Fruit fly (Drosophila melanogaster) whole organism, prepupa: ENCODE data around the gene CG13471.

Source experiments
- Blimp-1 ChIP-seq: fragments of 200-800 bp; sonication (Bioruptor generic); optimal IDR thresholded peaks from 3 replicates; lab custom pipeline; 2017; ENCODE audit warnings: missing biosample characterization, missing genetic modification characterization, mild to moderate bottlenecking, moderate library complexity, missing genetic modification reagents
- CG11294 ChIP-seq: fragments of 200-800 bp; sonication (Bioruptor generic); IDR thresholded peaks from 2 replicates; pipeline ENCODE4 v1.3.6; 2022; ENCODE audit warnings: missing biosample characterization, missing genetic modification characterization
- CG11902 ChIP-seq: fragments of 200-800 bp; sonication (Bioruptor generic); optimal IDR thresholded peaks from 3 replicates; lab custom pipeline; 2016; ENCODE audit warnings: missing biosample characterization, missing genetic modification characterization
- CG15336 ChIP-seq: fragments of 200-800 bp; sonication (Bioruptor generic); IDR thresholded peaks from 2 replicates; pipeline ENCODE4 v1.3.6; 2022; ENCODE audit warnings: missing biosample characterization, missing genetic modification characterization
- CG16779 ChIP-seq: fragments of 200-800 bp; sonication (Bioruptor generic); optimal IDR thresholded peaks from 3 replicates; lab custom pipeline; 2017; ENCODE audit warnings: missing biosample characterization, mild to moderate bottlenecking, missing genetic modification characterization
- CG3032 ChIP-seq: fragments of 200-800 bp; optimal IDR thresholded peaks from 2 replicates; lab custom pipeline; 2019; ENCODE audit warnings: missing biosample characterization, mild to moderate bottlenecking, missing genetic modification characterization, moderate library complexity
- CG31627 ChIP-seq: fragments of 200-800 bp; sonication (Bioruptor generic); optimal IDR thresholded peaks from 3 replicates; lab custom pipeline; 2016; ENCODE audit warnings: missing biosample characterization, missing genetic modification characterization
- CG32006 ChIP-seq: fragments of 200-800 bp; sonication (Bioruptor generic); optimal IDR thresholded peaks from 3 replicates; lab custom pipeline; 2017; ENCODE audit warnings: missing biosample characterization, mild to moderate bottlenecking, missing genetic modification characterization
- CG34406 ChIP-seq: fragments of 200-800 bp; sonication (Bioruptor generic); optimal IDR thresholded peaks from 3 replicates; lab custom pipeline; 2016; ENCODE audit warnings: missing biosample characterization, missing genetic modification characterization
- CG3919 ChIP-seq: fragments of 200-800 bp; sonication (Bioruptor generic); optimal IDR thresholded peaks from 3 replicates; lab custom pipeline; 2016; ENCODE audit warnings: missing biosample characterization, missing genetic modification characterization
- CG6163 ChIP-seq: fragments of 200-800 bp; sonication (Bioruptor generic); IDR thresholded peaks from 3 replicates; pipeline ENCODE4 v1.3.6; 2022; ENCODE audit warnings: missing biosample characterization, missing genetic modification characterization
- CG6276 ChIP-seq: fragments of 200-800 bp; sonication (Bioruptor generic); optimal IDR thresholded peaks from 2 replicates; lab custom pipeline; 2017; ENCODE audit warnings: missing biosample characterization, mild to moderate bottlenecking, missing genetic modification characterization
- CG6808 ChIP-seq: fragments of 200-800 bp; sonication (Bioruptor generic); optimal IDR thresholded peaks from 3 replicates; lab custom pipeline; 2017; ENCODE audit warnings: missing biosample characterization, missing genetic modification characterization, mild to moderate bottlenecking, moderate library complexity, missing genetic modification reagents
- CG7368 ChIP-seq: fragments of 200-800 bp; sonication (Bioruptor generic); optimal IDR thresholded peaks from 3 replicates; lab custom pipeline; 2016; ENCODE audit warnings: missing biosample characterization, missing genetic modification characterization
- CG8119 ChIP-seq: fragments of 200-800 bp; sonication (Bioruptor generic); IDR thresholded peaks from 3 replicates; pipeline ENCODE4 v1.3.6; 2022; ENCODE audit warnings: missing biosample characterization, missing genetic modification characterization
- CG8319 ChIP-seq: fragments of 200-800 bp; sonication (Bioruptor generic); optimal IDR thresholded peaks from 3 replicates; lab custom pipeline; 2016; ENCODE audit warnings: missing biosample characterization, missing genetic modification characterization
- CG8632 ChIP-seq: fragments of 200-800 bp; sonication (Bioruptor generic); optimal IDR thresholded peaks from 3 replicates; lab custom pipeline; 2016; ENCODE audit warnings: missing biosample characterization, missing genetic modification characterization
- CG9139 ChIP-seq: fragments of 200-800 bp; sonication (Bioruptor generic); optimal IDR thresholded peaks from 3 replicates; lab custom pipeline; 2017; ENCODE audit warnings: missing biosample characterization, mild to moderate bottlenecking, missing genetic modification characterization
- Eip75B ChIP-seq: fragments of 200-800 bp; sonication (Bioruptor generic); optimal IDR thresholded peaks from 3 replicates; lab custom pipeline; 2016; ENCODE audit warnings: missing biosample characterization, missing genetic modification characterization
- Eip78C ChIP-seq: fragments of 200-800 bp; sonication (Bioruptor generic); peaks from one replicate; lab custom pipeline; 2016; ENCODE audit warnings: missing biosample characterization, missing genetic modification characterization
- Eip93F ChIP-seq: fragments of 200-800 bp; sonication (Bioruptor generic); optimal IDR thresholded peaks from 2 replicates; lab custom pipeline; 2016; ENCODE audit warnings: missing biosample characterization, mild to moderate bottlenecking, missing genetic modification characterization
- Ets21C ChIP-seq: fragments of 200-800 bp; sonication (Bioruptor generic); optimal IDR thresholded peaks from 3 replicates; lab custom pipeline; 2016; ENCODE audit warnings: missing biosample characterization, missing genetic modification characterization
- Ets96B ChIP-seq: fragments of 200-800 bp; optimal IDR thresholded peaks from 2 replicates; lab custom pipeline; 2019; ENCODE audit warnings: missing biosample characterization, mild to moderate bottlenecking, missing genetic modification characterization, moderate library complexity
- Hr39 ChIP-seq: fragments of 200-800 bp; sonication (Bioruptor generic); optimal IDR thresholded peaks from 2 replicates; lab custom pipeline; 2016; ENCODE audit warnings: missing biosample characterization, missing genetic modification characterization
- Hr4 ChIP-seq: fragments of 200-800 bp; sonication (Bioruptor generic); optimal IDR thresholded peaks from 3 replicates; lab custom pipeline; 2016; ENCODE audit warnings: missing biosample characterization, missing genetic modification characterization
- Lpt ChIP-seq: fragments of 200-800 bp; sonication (Bioruptor generic); optimal IDR thresholded peaks from 3 replicates; lab custom pipeline; 2016; ENCODE audit warnings: missing biosample characterization, missing genetic modification characterization
- OdsH ChIP-seq: fragments of 200-800 bp; sonication (Bioruptor generic); optimal IDR thresholded peaks from 3 replicates; lab custom pipeline; 2016; ENCODE audit warnings: missing biosample characterization, missing genetic modification characterization
- Smox ChIP-seq: fragments of 200-800 bp; sonication (Bioruptor generic); optimal IDR thresholded peaks from 3 replicates; lab custom pipeline; 2016; ENCODE audit warnings: missing biosample characterization, missing genetic modification characterization
- Sox102F ChIP-seq: fragments of 200-800 bp; sonication (Bioruptor generic); optimal IDR thresholded peaks from 2 replicates; lab custom pipeline; 2016; ENCODE audit warnings: missing biosample characterization, mild to moderate bottlenecking, missing genetic modification characterization
- Sox14 ChIP-seq: fragments of 200-800 bp; sonication (Bioruptor generic); optimal IDR thresholded peaks from 3 replicates; lab custom pipeline; 2016; ENCODE audit warnings: missing biosample characterization, missing genetic modification characterization
- achi ChIP-seq: fragments of 200-800 bp; sonication (Bioruptor generic); optimal IDR thresholded peaks from 3 replicates; lab custom pipeline; 2016; ENCODE audit warnings: missing biosample characterization, missing genetic modification characterization
- cyc ChIP-seq: fragments of 200-800 bp; sonication (Bioruptor generic); optimal IDR thresholded peaks from 3 replicates; lab custom pipeline; 2016; ENCODE audit warnings: missing biosample characterization, missing genetic modification characterization
- dac ChIP-seq: fragments of 200-800 bp; sonication (Bioruptor generic); optimal IDR thresholded peaks from 2 replicates; lab custom pipeline; 2017; ENCODE audit warnings: missing biosample characterization, mild to moderate bottlenecking, missing genetic modification characterization
- eg ChIP-seq: fragments of 200-800 bp; sonication (Bioruptor generic); IDR thresholded peaks from 3 replicates; pipeline ENCODE4 v1.3.6; 2022; ENCODE audit warnings: missing biosample characterization, missing genetic modification characterization
- fd59A ChIP-seq: fragments of 200-800 bp; sonication (Bioruptor generic); optimal IDR thresholded peaks from 2 replicates; lab custom pipeline; 2017; ENCODE audit warnings: missing biosample characterization, mild to moderate bottlenecking, missing genetic modification characterization, missing genetic modification reagents
- fkh ChIP-seq: fragments of 200-800 bp; sonication (Bioruptor generic); optimal IDR thresholded peaks from 3 replicates; lab custom pipeline; 2017; ENCODE audit warnings: missing biosample characterization, mild to moderate bottlenecking, missing genetic modification characterization, moderate library complexity
- salr ChIP-seq, 2 experiments: fragments of 200-800 bp; sonication (Bioruptor generic); optimal IDR thresholded peaks; 3 replicates each; lab custom pipeline; 2016 to 2018; ENCODE audit warnings: missing biosample characterization in 2 of 2, missing genetic modification characterization in 2 of 2, mild to moderate bottlenecking in 1 of 2
- spab ChIP-seq: fragments of 200-800 bp; sonication (Bioruptor generic); optimal IDR thresholded peaks from 2 replicates; lab custom pipeline; 2017; ENCODE audit warnings: missing biosample characterization, mild to moderate bottlenecking, missing genetic modification characterization, missing genetic modification reagents
- ss ChIP-seq, 2 experiments: fragments of 200-800 bp; sonication (Bioruptor generic); optimal IDR thresholded peaks; 2 replicates in 1 of 2; 3 replicates in 1 of 2; lab custom pipeline; 2017 to 2018; ENCODE audit warnings: mild to moderate bottlenecking in 2 of 2, missing biosample characterization in 2 of 2, missing genetic modification characterization in 2 of 2, moderate library complexity in 1 of 2
- svp ChIP-seq: fragments of 200-800 bp; sonication (Bioruptor generic); peaks from one replicate; lab custom pipeline; 2016; ENCODE audit warnings: missing biosample characterization, missing genetic modification characterization
- topi ChIP-seq: fragments of 200-800 bp; sonication (Bioruptor generic); optimal IDR thresholded peaks from 3 replicates; lab custom pipeline; 2016; ENCODE audit warnings: missing biosample characterization, missing genetic modification characterization

The CG13471 gene

dm6 chr3L:14757464-14758384 lies 24.4 kb upstream of the CG13471 start, which contains the start of gene CG42507 (continued):
- TF ChIP-seq Eip75B (GFP tag; lab: Kevin White, UChicago) = no peak
- peak; percentile 55 for TF ChIP-seq svp
- no peak for TF ChIP-seq CG11902 (GFP tag; lab: Kevin White, UChicago)
- TF ChIP-seq Ets21C (GFP tag; lab: Kevin White, UChicago) = no peak
- no peak for TF ChIP-seq Hr4
- TF ChIP-seq CG8319 = no peak
- TF ChIP-seq CG9139 (GFP tag; lab: Kevin White, UChicago) = peak; percentile 61
- TF ChIP-seq CG6163 (GFP tag; lab: Robert Waterston, UW) = peak; percentile 60; the same call in 2 of the 3 replicates
- TF ChIP-seq eg (GFP tag; lab: Robert Waterston, UW) = no peak; the same call in 1 of the 3 replicates
- no peak for TF ChIP-seq Lpt (GFP tag; lab: Kevin White, UChicago)
- no peak for TF ChIP-seq achi (GFP tag; lab: Kevin White, UChicago)
- TF ChIP-seq salr (GFP tag; optimal IDR thresholded peaks at IDR 0.05; lab: Kevin White, UChicago) = peak in 1 of 2 experiments; percentile 5
- TF ChIP-seq Eip93F (GFP tag; lab: Kevin White, UChicago) = no peak
- peak; percentile 38; the same call in 2 of the 3 replicates for TF ChIP-seq CG8119 (GFP tag; lab: Robert Waterston, UW)
- no peak for TF ChIP-seq CG3032 (tag; lab: Kevin White, UChicago)
- no peak for TF ChIP-seq CG31627 (GFP tag; lab: Kevin White, UChicago)
- TF ChIP-seq CG7368 (GFP tag; lab: Kevin White, UChicago) = no peak
- TF ChIP-seq Blimp-1 = no peak
- no peak for TF ChIP-seq CG11294
- peak; percentile 17 for TF ChIP-seq CG32006
- TF ChIP-seq fd59A (GFP tag; lab: Kevin White, UChicago) = no peak
- peak; percentile 23 to 50 for TF ChIP-seq ss (GFP tag; optimal IDR thresholded peaks at IDR 0.05; lab: Kevin White, UChicago)
- TF ChIP-seq Ets96B (tag; lab: Kevin White, UChicago) = no peak
- TF ChIP-seq CG16779 (tag; lab: Kevin White, UChicago) = peak; percentile 30
- TF ChIP-seq fkh = peak; percentile 98
- no peak for TF ChIP-seq OdsH (GFP tag; lab: Kevin White, UChicago)
- no peak for TF ChIP-seq Eip78C
- TF ChIP-seq CG34406 (GFP tag; lab: Kevin White, UChicago) = no peak
- TF ChIP-seq spab (GFP tag; lab: Kevin White, UChicago) = no peak
- no peak for TF ChIP-seq Smox
- TF ChIP-seq CG8632 (GFP tag; lab: Kevin White, UChicago) = peak; percentile 5
- TF ChIP-seq Hr39 = no peak
- no peak for TF ChIP-seq cyc (GFP tag; lab: Kevin White, UChicago)
- TF ChIP-seq dac = no peak
- peak; percentile 20; the same call in 1 of the 2 replicates for TF ChIP-seq CG15336 (GFP tag; lab: Robert Waterston, UW)
- no peak for TF ChIP-seq CG6808
- no peak for TF ChIP-seq topi
- no peak for TF ChIP-seq CG3919 (GFP tag; lab: Kevin White, UChicago)
- peak; percentile 31 for TF ChIP-seq CG6276 (GFP tag; lab: Kevin White, UChicago)
- TF ChIP-seq Sox14 (GFP tag; lab: Kevin White, UChicago) = no peak
- peak; percentile 16 for TF ChIP-seq Sox102F (GFP tag; lab: Kevin White, UChicago)
- TF ChIP-seq, all 60 proteins: peak for 19
